Fruit fly (Drosophila melanogaster) whole organism, embryonic: ENCODE data around the gene CG7248.

Experiments used
- B-H1 ChIP-seq: fragments of 200-800 bp; sonication (Bioruptor generic); IDR thresholded peaks from 3 replicates; pipeline ENCODE4 v1.3.6; 2022; ENCODE audit warnings: missing biosample characterization, missing genetic modification characterization
- B-H2 ChIP-seq: fragments of 200-800 bp; sonication (Bioruptor generic); optimal IDR thresholded peaks from 2 replicates; lab custom pipeline; 2018; ENCODE audit warnings: missing biosample characterization, mild to moderate bottlenecking, missing genetic modification characterization
- CG10431 ChIP-seq: fragments of 200-800 bp; sonication (Bioruptor generic); optimal IDR thresholded peaks from 3 replicates; lab custom pipeline; 2018; ENCODE audit warnings: missing biosample characterization, mild to moderate bottlenecking, missing genetic modification characterization
- CG10543 ChIP-seq: fragments of 200-800 bp; sonication (Bioruptor generic); optimal IDR thresholded peaks from 3 replicates; lab custom pipeline; 2017; ENCODE audit warnings: missing biosample characterization, mild to moderate bottlenecking, missing genetic modification characterization, moderate library complexity
- CG10565 ChIP-seq: fragments of 200-800 bp; sonication (Bioruptor generic); optimal IDR thresholded peaks from 3 replicates; lab custom pipeline; 2016; ENCODE audit warnings: missing biosample characterization, mild to moderate bottlenecking, missing genetic modification characterization
- CG12071 ChIP-seq: fragments of 200-800 bp; sonication (Bioruptor generic); optimal IDR thresholded peaks from 3 replicates; lab custom pipeline; 2018; ENCODE audit warnings: missing biosample characterization, mild to moderate bottlenecking, missing genetic modification characterization
- CG13894 ChIP-seq: fragments of 200-800 bp; sonication (Bioruptor generic); optimal IDR thresholded peaks from 3 replicates; lab custom pipeline; 2018; ENCODE audit warnings: missing biosample characterization, mild to moderate bottlenecking, missing genetic modification characterization, moderate library complexity
- CG1603 ChIP-seq: fragments of 200-800 bp; sonication (Bioruptor generic); optimal IDR thresholded peaks from 2 replicates; lab custom pipeline; 2019; ENCODE audit warnings: missing biosample characterization, mild to moderate bottlenecking, missing genetic modification characterization, moderate library complexity
- CG17568 ChIP-seq: fragments of 200-800 bp; sonication (Bioruptor generic); optimal IDR thresholded peaks from 2 replicates; lab custom pipeline; 2018; ENCODE audit warnings: missing biosample characterization, mild to moderate bottlenecking, missing genetic modification characterization, moderate library complexity
- CG17829 ChIP-seq: fragments of 200-800 bp; optimal IDR thresholded peaks from 2 replicates; lab custom pipeline; 2019; ENCODE audit warnings: missing biosample characterization, mild to moderate bottlenecking, missing genetic modification characterization, moderate library complexity
- CG2199 ChIP-seq: fragments of 200-800 bp; sonication (Bioruptor generic); IDR thresholded peaks from 3 replicates; pipeline ENCODE4 v1.3.6; 2022; ENCODE audit warnings: missing biosample characterization, missing genetic modification characterization
- CG31224 ChIP-seq: fragments of 200-800 bp; sonication (Bioruptor generic); IDR thresholded peaks from 2 replicates; pipeline ENCODE4 v1.3.6; 2022; ENCODE audit warnings: missing biosample characterization, missing genetic modification characterization
- CG34376 ChIP-seq: fragments of 200-800 bp; sonication (Bioruptor generic); optimal IDR thresholded peaks from 2 replicates; lab custom pipeline; 2018; ENCODE audit warnings: missing biosample characterization, mild to moderate bottlenecking, missing genetic modification characterization
- CG7556 ChIP-seq: fragments of 200-800 bp; sonication (Bioruptor generic); optimal IDR thresholded peaks from 2 replicates; lab custom pipeline; 2017; ENCODE audit warnings: missing biosample characterization, mild to moderate bottlenecking, missing genetic modification characterization
- CG7987 ChIP-seq: fragments of 200-800 bp; sonication (Bioruptor generic); optimal IDR thresholded peaks from 2 replicates; lab custom pipeline; 2018; ENCODE audit warnings: missing biosample characterization, mild to moderate bottlenecking, missing genetic modification characterization, moderate library complexity
- CG8765 ChIP-seq: fragments of 200-800 bp; sonication (Bioruptor generic); IDR thresholded peaks from 2 replicates; pipeline ENCODE4 v1.3.6; 2022; ENCODE audit warnings: missing biosample characterization, missing genetic modification characterization
- CoRest ChIP-seq: fragments of 200-800 bp; sonication (Bioruptor generic); optimal IDR thresholded peaks from 3 replicates; lab custom pipeline; 2018; ENCODE audit warnings: missing biosample characterization, mild to moderate bottlenecking, missing genetic modification characterization, moderate library complexity
- D ChIP-seq, 2 experiments: fragments of 200-800 bp in 1 of 2; fragments of >200 bp in 1 of 2; sonication (Bioruptor generic) in 1 of 2; optimal IDR thresholded peaks; 2 replicates in 1 of 2; 3 replicates in 1 of 2; lab custom pipeline; 2017; ENCODE audit warnings: mild to moderate bottlenecking in 1 of 2, missing biosample characterization in 1 of 2, missing genetic modification characterization in 1 of 2, missing genetic modification reagents in 1 of 2
- H15 ChIP-seq: fragments of 200-800 bp; sonication (Bioruptor generic); IDR thresholded peaks from 3 replicates; pipeline ENCODE4 v1.3.6; 2022; ENCODE audit warnings: missing biosample characterization, missing genetic modification characterization
- HLH3B ChIP-seq: fragments of 200-800 bp; sonication (Bioruptor generic); IDR thresholded peaks from 2 replicates; pipeline ENCODE4 v1.3.6; 2022; ENCODE audit warnings: missing biosample characterization, missing genetic modification characterization
- Hey ChIP-seq: fragments of 200-800 bp; sonication (Bioruptor generic); optimal IDR thresholded peaks from 3 replicates; lab custom pipeline; 2018; ENCODE audit warnings: missing biosample characterization, mild to moderate bottlenecking, missing genetic modification characterization
- Lhr ChIP-seq: fragments of 200-800 bp; sonication (Bioruptor generic); optimal IDR thresholded peaks from 3 replicates; lab custom pipeline; 2017; ENCODE audit warnings: mild to moderate bottlenecking, missing biosample characterization, missing genetic modification reagents, missing genetic modification characterization
- MBD-R2 ChIP-seq: fragments of 200-800 bp; sonication (Bioruptor generic); IDR thresholded peaks from 2 replicates; pipeline ENCODE4 v1.3.6; 2022; ENCODE audit warnings: missing biosample characterization, missing genetic modification characterization
- Meics ChIP-seq: fragments of 200-800 bp; sonication (Bioruptor generic); optimal IDR thresholded peaks from 2 replicates; lab custom pipeline; 2017; ENCODE audit warnings: missing biosample characterization, mild to moderate bottlenecking, missing genetic modification characterization
- Neu2 ChIP-seq: fragments of 200-800 bp; sonication (Bioruptor generic); optimal IDR thresholded peaks from 3 replicates; lab custom pipeline; 2016; ENCODE audit warnings: missing biosample characterization, missing genetic modification characterization, borderline replicate concordance
- Pdp1 ChIP-seq, 2 experiments: fragments of 200-800 bp; sonication (Bioruptor generic); optimal IDR thresholded peaks; 3 replicates each; lab custom pipeline; 2016; ENCODE audit warnings: missing biosample characterization in 2 of 2, missing genetic modification characterization in 2 of 2, mild to moderate bottlenecking in 1 of 2, moderate library complexity in 1 of 2
- Sox102F ChIP-seq: fragments of 200-800 bp; sonication (Bioruptor generic); optimal IDR thresholded peaks from 2 replicates; lab custom pipeline; 2018; ENCODE audit warnings: missing biosample characterization, mild to moderate bottlenecking, missing genetic modification characterization, moderate library complexity
- Trl ChIP-seq, 3 experiments: fragments of >200 bp in 2 of 3; fragments of 200-800 bp in 1 of 3; sonication (Bioruptor generic) in 1 of 3; optimal IDR thresholded peaks; 2 replicates in 1 of 3; 3 replicates in 2 of 3; lab custom pipeline; 2016 to 2017; ENCODE audit warnings: missing biosample characterization in 1 of 3, missing genetic modification characterization in 1 of 3
- amos ChIP-seq: fragments of 200-800 bp; sonication (Bioruptor generic); IDR thresholded peaks from 2 replicates; pipeline ENCODE4 v1.3.6; 2022; ENCODE audit warnings: missing biosample characterization, missing genetic modification characterization; ENCODE audit not compliant: partially characterized antibody
- chif ChIP-seq, 2 experiments: fragments of 200-800 bp; sonication (Bioruptor generic); optimal IDR thresholded peaks; 3 replicates each; lab custom pipeline; 2016; ENCODE audit warnings: missing biosample characterization in 2 of 2, missing genetic modification characterization in 2 of 2
- dysf ChIP-seq: fragments of 200-800 bp; sonication (Bioruptor generic); IDR thresholded peaks from 3 replicates; pipeline ENCODE4 v1.3.6; 2022; ENCODE audit warnings: missing biosample characterization, missing genetic modification characterization
- fru ChIP-seq: fragments of >200 bp; optimal IDR thresholded peaks from 2 replicates; lab custom pipeline; 2017
- ftz-f1 ChIP-seq: fragments of 200-800 bp; sonication (Bioruptor generic); optimal IDR thresholded peaks from 2 replicates; lab custom pipeline; 2016; ENCODE audit warnings: missing biosample characterization, missing genetic modification characterization
- gfzf ChIP-seq: fragments of 200-800 bp; sonication (Bioruptor generic); optimal IDR thresholded peaks from 2 replicates; lab custom pipeline; 2016; ENCODE audit warnings: missing biosample characterization, mild to moderate bottlenecking, missing genetic modification characterization, moderate library complexity
- gsb ChIP-seq: fragments of 200-800 bp; sonication (Bioruptor generic); IDR thresholded peaks from 2 replicates; pipeline ENCODE4 v1.3.6; 2022; ENCODE audit warnings: missing biosample characterization, missing genetic modification characterization
- hth ChIP-seq: fragments of >200 bp; optimal IDR thresholded peaks from 2 replicates; lab custom pipeline; 2017; ENCODE audit warnings: inconsistent platforms
- jumu ChIP-seq: fragments of 200-800 bp; sonication (Bioruptor generic); optimal IDR thresholded peaks from 3 replicates; lab custom pipeline; 2016; ENCODE audit warnings: missing biosample characterization, missing genetic modification characterization
- kah ChIP-seq: fragments of 200-800 bp; sonication (Bioruptor generic); optimal IDR thresholded peaks from 2 replicates; lab custom pipeline; 2018; ENCODE audit warnings: missing biosample characterization, mild to moderate bottlenecking, missing genetic modification characterization
- oc ChIP-seq: fragments of 200-800 bp; sonication (Bioruptor generic); optimal IDR thresholded peaks from 2 replicates; lab custom pipeline; 2018; ENCODE audit warnings: missing biosample characterization, mild to moderate bottlenecking, missing genetic modification characterization, moderate library complexity
- run ChIP-seq: fragments of 200-800 bp; sonication (Bioruptor generic); optimal IDR thresholded peaks from 3 replicates; lab custom pipeline; 2018; ENCODE audit warnings: missing biosample characterization, mild to moderate bottlenecking, missing genetic modification characterization
- schlank ChIP-seq: fragments of 200-800 bp; sonication (Bioruptor generic); optimal IDR thresholded peaks from 2 replicates; lab custom pipeline; 2018; ENCODE audit warnings: missing biosample characterization, mild to moderate bottlenecking, missing genetic modification characterization
- sd ChIP-seq: fragments of 200-800 bp; sonication (Bioruptor generic); optimal IDR thresholded peaks from 3 replicates; lab custom pipeline; 2018; ENCODE audit warnings: missing biosample characterization, mild to moderate bottlenecking, missing genetic modification characterization, moderate library complexity
- sens ChIP-seq: fragments of 200-800 bp; sonication (Bioruptor generic); peaks from one replicate; lab custom pipeline; 2016; ENCODE audit warnings: missing biosample characterization, missing genetic modification characterization
- sna ChIP-seq: fragments of 200-800 bp; sonication (Bioruptor generic); IDR thresholded peaks from 2 replicates; pipeline ENCODE4 v1.3.6; 2022; ENCODE audit warnings: missing biosample characterization, missing genetic modification characterization; ENCODE audit not compliant: partially characterized antibody
- sug ChIP-seq: fragments of 200-800 bp; optimal IDR thresholded peaks from 2 replicates; lab custom pipeline; 2019; ENCODE audit warnings: missing biosample characterization, mild to moderate bottlenecking, missing genetic modification characterization, moderate library complexity
- tup ChIP-seq: fragments of 200-800 bp; sonication (Bioruptor generic); optimal IDR thresholded peaks from 2 replicates; lab custom pipeline; 2016; ENCODE audit warnings: missing biosample characterization, mild to moderate bottlenecking, missing genetic modification characterization, moderate library complexity
- zen2 ChIP-seq: fragments of 200-800 bp; sonication (Bioruptor generic); IDR thresholded peaks from 3 replicates; pipeline ENCODE4 v1.3.6; 2022; ENCODE audit warnings: missing biosample characterization, missing genetic modification characterization; ENCODE audit not compliant: partially characterized antibody

The CG7248 gene

DNA sequence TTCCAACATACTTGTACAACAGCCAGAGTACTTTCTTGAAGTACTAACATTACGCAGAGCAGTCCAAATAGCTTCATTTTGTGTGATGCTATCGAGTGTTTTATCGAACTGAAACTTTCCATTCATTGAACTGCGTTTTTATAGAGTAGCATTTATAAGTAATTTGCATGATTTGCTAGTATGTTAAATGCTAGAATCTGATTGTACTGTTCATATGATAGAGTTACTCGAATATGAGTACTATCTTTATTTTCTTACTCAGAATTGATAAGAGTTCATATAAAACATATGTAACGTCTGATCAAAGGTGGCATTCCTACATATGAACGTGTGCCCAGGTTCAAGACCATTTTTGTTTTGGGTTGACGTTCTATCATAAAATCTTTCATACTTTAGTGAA is 666 bp upstream of the CG7248 start, which contains the start of gene obst-G:
Gene obst-G, minus strand, starts transcription at position 101 of the 400 bp plus-strand sequence.
- TF ChIP-seq Hey (tag; lab: Kevin White, UChicago): no peak
- no peak for TF ChIP-seq CG13894
- TF ChIP-seq Meics (GFP tag; lab: Kevin White, UChicago): no peak
- no peak for TF ChIP-seq HLH3B (GFP tag; lab: Robert Waterston, UW)
- no peak for TF ChIP-seq Trl (optimal IDR thresholded peaks at IDR 0.05; lab: Kevin White, UChicago)
- TF ChIP-seq Trl (GFP tag; optimal IDR thresholded peaks at IDR 0.05; lab: Kevin White, UChicago): no peak
- TF ChIP-seq CG2199: no peak
- no peak for TF ChIP-seq gsb (GFP tag; lab: Robert Waterston, UW)
- no peak for TF ChIP-seq CG17829 (tag; lab: Kevin White, UChicago)
- TF ChIP-seq zen2 (GFP tag; lab: Robert Waterston, UW): no peak
- TF ChIP-seq hth: no peak
- TF ChIP-seq jumu (GFP tag; lab: Kevin White, UChicago): no peak
- TF ChIP-seq CG10565 (GFP tag; lab: Kevin White, UChicago): no peak

DNA sequence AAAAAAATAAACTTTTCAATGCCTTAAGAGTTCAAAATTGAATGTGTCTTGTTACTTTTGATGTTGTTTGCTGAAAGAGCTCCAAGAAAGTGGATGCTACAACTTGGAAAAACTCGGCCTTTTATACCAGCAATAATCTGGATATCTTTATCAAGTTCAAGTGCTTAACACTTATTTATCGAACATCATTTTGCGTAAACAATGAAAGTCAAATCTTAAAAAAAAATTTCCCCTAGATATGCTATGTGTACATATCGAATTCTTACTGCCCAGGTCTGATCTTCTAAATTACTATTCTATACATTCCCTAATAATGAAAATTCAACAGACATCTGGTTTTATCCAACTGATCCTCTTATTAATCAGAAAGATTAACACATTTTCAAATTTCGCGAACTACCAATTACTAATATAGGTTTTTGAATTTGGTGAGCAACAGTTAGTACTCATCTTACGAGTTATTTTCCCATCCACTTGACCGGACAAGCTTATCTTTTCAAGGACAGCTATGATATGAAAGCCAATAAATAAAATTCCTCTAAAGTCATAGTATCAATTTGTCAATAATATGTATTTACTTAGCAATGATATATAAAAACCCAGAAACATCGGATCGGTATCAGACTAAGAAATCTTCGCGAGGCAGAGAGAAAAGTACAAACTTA is 3.9 kb downstream of the CG7248 start, which contains the start of the genes CG11570 and CG43294:
Gene CG11570, minus strand, starts transcription at position 101 of the 665 bp plus-strand sequence.
Gene CG43294, plus strand, starts transcription at position 615 of the 665 bp plus-strand sequence.
- no peak for TF ChIP-seq sd (tag; lab: Kevin White, UChicago)
- TF ChIP-seq schlank (tag; lab: Kevin White, UChicago): no peak
- no peak for TF ChIP-seq sna (GFP tag; lab: Robert Waterston, UW)
- no peak for TF ChIP-seq fru
- no peak for TF ChIP-seq CoRest
- TF ChIP-seq kah (GFP tag; lab: Kevin White, UChicago): no peak
- TF ChIP-seq Sox102F: no peak
- no peak for TF ChIP-seq CG8765 (GFP tag; lab: Robert Waterston, UW)
- no peak for TF ChIP-seq CG7556 (GFP tag; lab: Kevin White, UChicago)
- no peak for TF ChIP-seq oc (tag; lab: Kevin White, UChicago)
- TF ChIP-seq Lhr (GFP tag; lab: Kevin White, UChicago): no peak
- no peak for TF ChIP-seq CG10431 (GFP tag; lab: Kevin White, UChicago)
- no peak for TF ChIP-seq CG7987
- no peak for TF ChIP-seq H15 (GFP tag; lab: Robert Waterston, UW)
- no peak for TF ChIP-seq B-H1 (GFP tag; lab: Robert Waterston, UW)
- no peak for TF ChIP-seq MBD-R2
- no peak for TF ChIP-seq chif (GFP tag; optimal IDR thresholded peaks at IDR 0.05; lab: Kevin White, UChicago)
- no peak for TF ChIP-seq hth
- TF ChIP-seq CG12071 (GFP tag; lab: Kevin White, UChicago): no peak
- no peak for TF ChIP-seq amos (GFP tag; lab: Robert Waterston, UW)

DNA sequence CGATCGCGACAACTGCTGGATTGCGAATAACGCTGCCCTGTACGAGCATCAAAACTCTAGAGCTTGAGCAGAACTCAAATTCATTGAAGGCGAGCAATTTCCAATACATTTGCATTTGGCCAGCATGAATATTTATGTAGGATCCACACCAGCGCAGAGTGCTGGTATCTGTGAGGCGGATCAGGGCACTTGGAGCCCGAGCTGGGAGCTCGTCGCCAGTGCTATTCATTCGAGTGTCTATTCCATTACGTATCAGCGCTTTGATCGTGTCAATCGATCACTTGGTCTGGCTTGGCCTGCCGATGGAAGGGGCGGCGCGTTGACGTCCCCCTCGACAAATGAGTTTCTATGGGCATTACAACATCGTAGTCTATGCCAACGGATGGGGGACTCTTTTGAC is 12.2 kb downstream of the CG7248 start, which contains the start of gene prc:
Gene prc, minus strand, starts transcription at position 28 of the 400 bp plus-strand sequence.
- TF ChIP-seq CG34376 (GFP tag; lab: Kevin White, UChicago) (peak; percentile 62), sens (GFP tag; lab: Kevin White, UChicago) (peak; percentile 21), run (tag; lab: Kevin White, UChicago) (no peak), sug (tag; lab: Kevin White, UChicago) (peak; percentile 22), dysf (GFP tag; lab: Robert Waterston, UW) (0 out of 3 replicates have a peak, but pooled peaks have one; percentile 25), CG1603 (no peak), tup (no peak), gsb (GFP tag; lab: Robert Waterston, UW) (no peak), D (optimal IDR thresholded peaks at IDR 0.05; lab: Kevin White, UChicago) (no peak), D (GFP tag; optimal IDR thresholded peaks at IDR 0.05; lab: Kevin White, UChicago) (no peak), Neu2 (GFP tag; lab: Kevin White, UChicago) (no peak), Pdp1 (GFP tag; optimal IDR thresholded peaks at IDR 0.05; lab: Kevin White, UChicago) (peak in 1 of 2 experiments; percentile 49), CG31224 (no peak), CG10543 (GFP tag; lab: Kevin White, UChicago) (peak; percentile 53), CG17568 (GFP tag; lab: Kevin White, UChicago) (no peak), ftz-f1 (GFP tag; lab: Kevin White, UChicago) (no peak), B-H2 (GFP tag; lab: Kevin White, UChicago) (no peak), gfzf (no peak), CG7987 (no peak)
